Fruit fly (Drosophila melanogaster) ovary, adult (tissue): ENCODE measurements around the gene CG11586.

Experiments used
- CG17801 ChIP-seq: fragments of 200-800 bp; optimal IDR thresholded peaks from 2 replicates; lab custom pipeline; 2019; ENCODE audit warnings: missing biosample characterization, mild to moderate bottlenecking, missing genetic modification characterization, moderate library complexity; ENCODE audit not compliant: partially characterized antibody

CG11586 gene

DNA sequence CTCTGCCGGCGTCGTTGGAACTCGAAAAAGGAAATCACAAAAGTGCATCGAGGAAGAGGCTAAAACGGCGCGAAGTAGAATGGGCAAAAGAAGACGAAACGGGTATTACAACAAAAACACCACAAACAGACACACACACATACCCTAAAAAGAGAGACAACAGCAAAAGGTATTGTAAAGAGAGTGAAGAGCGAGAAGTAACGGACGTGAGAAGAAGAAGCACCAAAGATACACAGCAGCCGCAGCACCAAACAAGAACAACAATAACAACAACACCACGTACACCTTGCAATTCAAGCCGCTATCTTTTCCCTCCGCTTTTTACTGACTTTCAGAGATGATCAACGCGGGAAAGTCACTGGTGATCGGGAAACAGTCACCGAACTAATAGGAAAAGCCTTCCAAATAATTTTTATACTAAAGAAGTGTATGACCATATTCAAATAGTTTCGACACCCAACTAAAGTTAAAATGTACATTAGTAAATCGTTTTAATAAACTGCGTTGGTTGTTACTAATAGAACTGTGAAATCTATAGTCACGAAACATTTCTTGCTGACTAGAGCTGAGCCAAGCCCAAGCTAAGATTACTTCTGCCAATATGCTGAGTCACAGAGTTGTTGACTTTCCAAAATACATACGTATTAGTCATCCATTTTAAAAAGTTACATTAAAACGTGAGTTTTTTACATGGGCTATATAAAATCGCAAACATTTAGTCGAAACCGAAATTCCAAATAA lies 10.0 kb downstream of the CG11586 start:
- peak; percentile 20 for TF ChIP-seq CG17801 (GFP tag; lab: Kevin White, UChicago)

DNA sequence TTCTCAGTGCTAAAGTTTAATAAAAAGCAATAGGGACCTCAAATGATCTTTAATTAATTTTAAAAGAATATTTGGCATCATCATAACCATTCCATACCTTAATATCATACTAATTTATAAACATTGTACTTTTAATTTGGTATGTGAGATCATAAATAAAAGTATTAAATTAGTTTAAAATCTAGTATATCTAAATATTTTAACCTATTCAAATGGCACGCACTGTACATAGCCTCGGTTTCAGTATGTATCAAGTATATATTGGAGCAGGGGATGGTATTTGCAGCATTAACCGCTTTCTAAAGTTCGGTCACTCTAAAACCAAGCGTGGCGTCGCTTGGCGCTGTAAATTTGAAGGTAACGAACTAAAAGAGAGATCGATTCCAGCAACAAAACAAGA lies 19.8 kb downstream of the CG11586 start, which contains the start of gene pav:
pav (plus strand) TSS at position 307 of the 400 bp plus-strand sequence.
- TF ChIP-seq CG17801 (GFP tag; lab: Kevin White, UChicago): peak; percentile 6

DNA sequence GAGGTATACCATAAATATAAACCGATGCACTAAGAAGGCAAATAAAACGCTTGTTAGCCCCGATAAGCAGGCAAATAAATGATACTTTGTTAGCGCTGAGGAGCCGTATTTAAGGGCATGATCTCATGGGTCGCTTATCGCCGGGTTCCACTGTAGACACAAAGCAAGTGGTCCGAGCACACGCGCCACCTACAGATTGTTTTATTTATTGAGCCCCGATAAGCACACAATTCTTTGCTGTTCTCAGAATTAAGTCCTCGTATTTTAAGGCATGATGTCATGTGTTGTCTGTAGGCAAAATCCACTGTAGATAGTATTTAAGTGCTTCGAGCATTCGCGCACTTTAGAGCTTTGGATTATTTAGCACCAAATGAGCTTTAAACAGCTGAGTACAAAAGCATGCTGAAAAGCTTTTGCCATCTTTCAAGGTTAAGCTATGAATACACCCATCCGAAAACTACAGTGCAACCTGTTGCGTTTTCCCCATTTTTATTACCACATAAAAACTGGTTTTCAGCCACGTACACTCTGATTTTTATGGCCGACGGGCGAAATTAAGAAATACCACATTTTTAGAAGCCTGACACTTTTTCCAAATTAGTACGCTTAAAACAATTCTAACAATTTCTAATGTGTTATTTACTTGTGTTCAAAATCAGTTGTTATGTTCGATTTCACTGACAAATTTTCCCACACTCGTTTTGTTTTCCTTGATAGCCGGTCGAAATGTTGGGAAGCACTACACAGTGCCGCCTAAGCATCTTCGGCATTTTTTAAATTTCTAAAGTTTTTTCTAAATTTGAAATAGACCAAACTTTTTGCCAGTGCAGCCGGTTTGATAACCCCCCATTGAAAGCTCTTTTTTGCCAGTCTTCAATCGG lies 22.6 kb downstream of the CG11586 start, which contains the start of gene Sqor:
Sqor (plus strand) TSS at position 732 of the 881 bp plus-strand sequence.
- peak; percentile 83 for TF ChIP-seq CG17801 (GFP tag; lab: Kevin White, UChicago)

DNA sequence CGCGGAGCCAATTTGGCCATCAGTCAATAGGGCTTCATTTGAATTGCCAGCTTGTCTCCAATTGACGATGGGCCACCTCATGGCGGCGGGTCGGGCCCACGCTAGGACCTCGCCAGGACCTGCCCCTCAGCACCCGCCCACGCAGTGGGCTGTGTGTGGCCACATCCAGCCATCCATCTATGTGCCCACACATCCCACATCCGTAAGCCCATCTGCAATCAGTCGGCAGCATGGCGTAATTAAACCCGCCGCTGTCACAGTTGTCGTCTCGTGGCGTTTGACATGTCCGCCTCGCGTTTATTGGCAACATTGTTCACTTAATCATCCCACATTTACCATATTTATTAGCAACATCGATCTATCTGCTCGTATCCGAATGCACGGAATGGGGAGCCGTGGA lies 24.1 kb downstream of the CG11586 start:
- TF ChIP-seq CG17801 (GFP tag; lab: Kevin White, UChicago): no peak

DNA sequence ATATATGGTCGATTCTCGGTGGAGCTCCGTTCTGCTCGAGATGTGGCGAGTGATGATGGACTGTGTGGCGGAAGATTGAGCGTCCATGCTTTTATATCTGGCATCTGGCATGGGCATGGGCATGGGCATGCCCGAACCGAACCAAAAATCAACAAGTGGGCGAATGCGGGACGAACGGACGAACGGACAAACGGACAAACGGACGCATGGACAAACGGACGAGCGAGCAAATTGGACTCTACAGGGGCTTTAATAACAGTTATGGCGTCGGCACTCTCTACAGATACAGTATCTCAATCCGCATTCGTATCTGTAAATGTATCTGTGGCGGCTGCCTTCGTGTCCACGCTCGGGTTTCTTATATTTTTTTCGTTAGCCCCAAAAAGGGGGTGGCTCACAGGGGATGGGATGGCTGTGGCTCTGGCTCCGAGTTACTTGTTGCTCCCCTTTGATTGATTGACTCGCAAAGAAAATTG lies 26.1 kb downstream of the CG11586 start, which contains the start of gene ImpL2:
ImpL2 (minus strand) TSS at position 51 of the 476 bp plus-strand sequence.
- TF ChIP-seq CG17801 (GFP tag; lab: Kevin White, UChicago): no peak

DNA sequence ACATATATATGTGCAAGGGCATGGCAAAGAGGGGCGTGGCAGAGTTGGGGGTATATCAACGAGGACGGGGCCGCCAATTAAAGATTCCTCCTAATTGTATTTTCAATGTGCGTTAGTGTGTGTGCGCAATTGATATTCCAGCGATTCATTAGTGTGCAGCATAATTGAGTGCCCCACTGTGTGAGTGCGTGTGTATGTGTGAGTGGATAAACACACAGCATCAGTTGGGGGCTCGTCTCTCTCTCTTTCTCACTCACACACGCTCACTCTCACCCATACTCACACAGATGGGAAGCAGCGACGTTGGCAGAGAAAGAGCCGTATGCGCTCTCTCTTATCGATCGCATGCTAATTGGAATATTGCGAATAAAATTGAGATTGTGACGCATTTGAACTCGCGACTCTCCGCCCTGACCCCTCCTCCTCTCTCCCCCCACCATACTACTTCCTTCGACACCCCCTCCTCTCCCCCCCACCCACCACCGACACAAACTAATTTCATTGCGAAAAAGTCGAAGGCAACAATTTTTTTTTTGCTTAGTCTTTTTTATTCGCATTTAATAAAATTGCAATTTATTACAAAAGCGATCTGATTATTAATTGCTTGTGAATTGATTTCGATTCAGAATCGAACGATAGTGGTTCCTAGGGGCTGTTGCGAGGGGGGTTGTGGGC lies 28.5 kb downstream of the CG11586 start:
- TF ChIP-seq CG17801 (GFP tag; lab: Kevin White, UChicago): no peak

DNA sequence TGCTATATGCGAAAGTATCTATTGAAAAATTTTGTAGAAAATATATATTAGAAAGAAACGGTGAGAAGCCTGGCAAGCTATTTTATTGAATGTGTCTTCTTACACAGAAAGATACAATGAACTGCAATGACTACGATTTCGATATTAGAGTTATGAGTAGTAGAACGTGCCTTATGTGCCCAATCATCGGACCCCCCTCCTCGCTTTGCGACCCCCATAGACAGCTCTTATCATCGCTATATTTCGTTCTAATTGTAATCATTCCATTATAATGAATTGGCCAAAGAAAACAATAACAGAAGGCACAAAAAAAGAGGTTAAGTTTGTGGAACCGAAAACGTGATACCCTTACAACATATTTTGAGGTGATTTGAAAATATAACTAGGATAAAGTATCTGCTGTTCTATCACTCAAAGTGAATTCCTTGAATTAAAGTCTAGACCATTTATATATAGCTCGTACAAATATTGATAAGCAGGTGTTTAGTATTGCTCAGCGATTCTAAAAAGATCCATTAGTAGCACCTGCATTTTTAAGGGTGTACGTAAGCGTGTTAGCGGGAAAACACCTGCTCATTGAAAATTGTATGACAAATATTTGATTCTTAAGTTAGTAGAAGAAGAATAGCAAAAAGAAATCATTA lies 29.4 kb downstream of the CG11586 start:
- TF ChIP-seq CG17801 (GFP tag; lab: Kevin White, UChicago): no peak

DNA sequence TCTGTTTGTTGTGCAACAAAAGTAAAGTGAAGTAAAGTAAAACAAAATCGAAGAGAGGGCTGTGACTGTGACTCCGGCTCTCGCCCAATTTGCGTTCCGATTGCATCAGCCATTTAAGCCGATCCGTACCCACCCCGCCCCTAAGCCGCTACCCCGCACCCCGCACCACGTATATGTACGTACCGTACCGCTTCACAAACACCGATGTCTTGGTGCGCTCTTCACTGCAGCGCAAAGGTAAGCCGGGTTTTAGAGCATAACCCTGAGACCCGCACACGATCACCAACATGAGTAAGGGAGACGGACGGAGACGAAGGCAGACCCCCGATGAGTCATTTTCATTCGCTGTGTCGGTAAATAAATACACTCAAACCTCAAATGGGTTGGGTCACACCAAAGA lies 30.0 kb downstream of the CG11586 start:
- peak; percentile 2 for TF ChIP-seq CG17801 (GFP tag; lab: Kevin White, UChicago)

DNA sequence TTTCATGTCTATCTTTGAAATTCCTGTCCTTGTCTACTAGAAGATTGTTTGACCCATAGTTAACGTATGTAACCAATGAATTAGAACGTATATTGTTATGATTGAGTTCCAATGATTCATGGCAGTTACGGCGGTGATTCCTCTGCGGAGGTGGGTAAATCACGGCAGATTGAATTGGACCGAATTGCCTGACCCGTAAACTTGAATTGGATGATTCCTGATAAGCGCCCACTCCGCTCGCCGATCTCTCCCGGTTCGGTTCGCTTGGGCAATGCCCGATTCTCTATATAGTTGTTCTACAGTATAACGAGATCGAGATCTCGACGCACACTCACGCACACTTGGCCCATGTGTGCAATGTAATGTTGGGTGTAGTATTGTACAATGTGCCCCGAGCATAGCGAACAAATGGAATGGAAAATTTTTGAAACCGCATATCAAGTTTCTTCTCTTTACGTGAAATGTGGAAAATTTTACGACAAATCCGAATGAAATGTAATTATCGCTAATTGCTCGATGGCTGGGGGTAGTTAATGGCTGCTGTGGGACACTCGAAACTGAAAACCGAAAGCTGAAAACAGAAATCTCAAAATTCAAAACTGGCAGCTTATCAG lies 30.8 kb downstream of the CG11586 start:
- no peak for TF ChIP-seq CG17801 (GFP tag; lab: Kevin White, UChicago)

DNA sequence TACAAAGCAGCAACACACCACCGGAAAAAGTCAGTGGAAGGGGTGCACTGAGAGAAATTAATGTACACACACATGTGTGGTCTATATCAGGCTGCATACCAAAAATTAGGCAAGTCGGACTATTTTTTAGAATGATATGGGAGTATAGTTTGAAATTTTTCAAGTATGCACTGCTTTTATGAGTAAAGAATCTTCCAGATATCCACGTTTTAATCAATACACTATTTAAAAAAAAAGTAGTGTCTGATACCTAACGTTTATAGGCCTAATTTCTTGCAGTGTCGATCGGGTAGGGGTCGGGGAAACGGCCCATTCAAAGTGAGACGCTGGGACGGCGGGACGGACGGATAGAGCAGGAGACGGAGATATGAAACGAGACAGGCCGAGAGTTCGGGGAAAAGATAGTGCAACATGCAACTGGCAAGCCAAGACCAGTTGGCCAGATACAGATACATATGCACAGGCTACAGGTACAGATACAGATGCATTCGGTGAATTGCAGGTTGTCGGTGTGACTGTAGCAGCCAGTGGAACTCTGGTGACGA lies 31.8 kb downstream of the CG11586 start:
- peak; percentile 46 for TF ChIP-seq CG17801 (GFP tag; lab: Kevin White, UChicago)

DNA sequence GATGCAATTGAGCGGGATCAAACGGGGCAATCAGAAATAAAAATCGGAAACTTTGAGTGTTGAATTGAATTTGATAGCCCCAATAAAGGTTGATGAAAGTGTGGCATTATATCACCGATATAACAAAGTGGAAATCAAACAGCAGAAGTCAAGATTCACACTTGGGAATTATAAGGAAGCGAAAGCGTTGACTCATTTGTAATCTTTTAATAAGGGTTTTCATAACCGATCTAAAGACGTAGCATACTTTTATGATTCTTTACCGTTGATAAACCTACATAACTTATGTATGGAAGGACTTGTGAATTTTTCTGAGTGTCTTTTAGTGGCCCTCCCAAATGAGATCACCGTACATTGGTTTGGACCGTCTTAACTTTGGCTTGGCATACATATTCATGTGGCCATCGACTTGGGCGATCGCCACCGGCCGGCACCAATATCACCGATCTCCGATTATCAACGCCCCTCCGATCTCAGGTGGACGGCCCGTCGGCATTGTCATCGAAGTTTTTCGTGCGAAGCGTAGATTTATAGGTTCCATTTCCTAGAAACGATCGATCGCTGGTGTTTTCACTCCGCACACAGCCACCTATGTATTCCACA lies 32.8 kb downstream of the CG11586 start:
- TF ChIP-seq CG17801 (GFP tag; lab: Kevin White, UChicago): no peak

DNA sequence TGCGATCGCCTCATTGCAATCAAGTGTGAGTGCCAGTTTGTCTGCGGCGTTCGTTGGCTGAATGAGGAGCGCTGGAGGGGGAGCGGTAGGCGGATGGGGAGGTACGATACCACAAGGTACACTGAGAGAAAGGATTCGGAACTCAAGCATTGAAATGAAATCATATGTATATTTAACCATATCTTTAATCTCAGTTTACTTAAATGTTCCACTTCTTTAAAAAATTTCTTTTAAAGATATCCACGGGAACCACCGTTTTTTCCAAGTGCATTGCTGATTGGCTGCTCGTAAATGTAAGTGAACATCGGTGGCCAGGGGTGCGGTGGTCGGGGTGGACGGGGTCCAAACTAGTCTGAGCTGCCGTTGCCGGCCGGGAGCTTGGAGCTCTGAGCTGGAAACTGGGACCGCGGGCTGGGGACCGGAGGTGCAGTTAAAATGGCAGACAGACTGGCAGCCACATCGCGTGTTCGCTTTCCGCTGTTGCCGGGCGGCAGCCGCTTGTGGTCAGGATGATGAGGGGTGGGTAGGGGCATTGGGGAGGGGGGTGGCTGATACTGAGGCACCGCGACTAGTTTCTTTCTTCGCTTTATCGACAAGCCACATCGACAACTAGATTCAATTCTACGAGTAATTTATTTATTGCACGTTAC lies 34.0 kb downstream of the CG11586 start:
- peak; percentile 57 for TF ChIP-seq CG17801 (GFP tag; lab: Kevin White, UChicago)

DNA sequence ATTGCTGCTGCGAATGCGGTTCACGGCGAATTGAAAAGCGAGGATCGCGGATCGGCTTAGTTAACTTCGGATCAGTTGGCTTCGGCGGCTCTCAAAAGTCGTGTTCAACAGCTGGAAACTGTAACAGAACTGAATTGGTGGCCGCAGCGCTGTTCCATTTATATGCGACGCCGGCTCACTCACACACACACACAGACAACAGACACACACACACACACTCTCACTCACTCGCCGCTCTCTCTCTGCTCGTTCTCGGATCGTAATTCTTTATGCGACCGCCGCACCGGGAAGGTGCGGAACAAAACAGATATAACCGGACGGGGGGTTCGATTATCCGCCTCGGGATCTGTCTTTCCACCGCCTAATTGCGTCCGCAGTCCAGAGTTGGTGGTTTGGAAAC lies 35.1 kb downstream of the CG11586 start, which contains the start of gene CG46460:
CG46460 (minus strand) TSS at position 139 of the 400 bp plus-strand sequence.
- no peak for TF ChIP-seq CG17801 (GFP tag; lab: Kevin White, UChicago)
